Worm (Caenorhabditis elegans) whole organism, young adult: Measurements from ENCODE around the gene C30G7.3.
A peak's percentile ranks its signal among the peaks of the same experiment; 100 is the strongest.

Source experiments
- B0035.1 ChIP-seq: sonication (generic microtip); optimal IDR thresholded peaks from 2 replicates; lab custom pipeline; 2016; ENCODE audit warnings: missing genetic modification characterization, mild to moderate bottlenecking, missing compliant biosample characterization, missing genotype, missing genetic modification reagents
- B0336.3 ChIP-seq: fragments of 200-800 bp; sonication (Bioruptor generic); IDR thresholded peaks from 2 replicates; pipeline ENCODE4 v1.3.6; 2022; ENCODE audit warnings: missing genetic modification characterization, missing compliant biosample characterization
- F22D6.2 ChIP-seq: sonication (generic microtip); optimal IDR thresholded peaks from 2 replicates; lab custom pipeline; 2016; ENCODE audit warnings: mild to moderate bottlenecking, missing genetic modification characterization, missing compliant biosample characterization
- F49E8.2 ChIP-seq: sonication (generic microtip); optimal IDR thresholded peaks from 3 replicates; lab custom pipeline; 2017; ENCODE audit warnings: missing genetic modification characterization, mild to moderate bottlenecking, missing compliant biosample characterization, antibody characterized with exemption, moderate library complexity; ENCODE audit not compliant: insufficient read depth
- F52B5.7 ChIP-seq: sonication (generic microtip); optimal IDR thresholded peaks from 2 replicates; lab custom pipeline; 2016; ENCODE audit warnings: mild to moderate bottlenecking, missing genetic modification characterization, missing compliant biosample characterization
- F55B11.4 ChIP-seq: sonication (generic microtip); optimal IDR thresholded peaks from 2 replicates; lab custom pipeline; 2016; ENCODE audit warnings: missing compliant biosample characterization, missing genetic modification characterization, borderline replicate concordance; ENCODE audit not compliant: insufficient read depth
- F57C9.4 ChIP-seq: sonication (generic microtip); optimal IDR thresholded peaks from 2 replicates; lab custom pipeline; 2017; ENCODE audit warnings: mild to moderate bottlenecking, missing genetic modification characterization, missing compliant biosample characterization
- K11D2.4 ChIP-seq: fragments of 200-800 bp; sonication (Bioruptor generic); IDR thresholded peaks from 2 replicates; pipeline ENCODE4 v1.3.6; 2022; ENCODE audit warnings: missing genetic modification reagents, missing genetic modification characterization, missing compliant biosample characterization
- K12H6.12 ChIP-seq: fragments of 200-800 bp; sonication (Bioruptor generic); optimal IDR thresholded peaks from 2 replicates; lab custom pipeline; 2018; ENCODE audit warnings: mild to moderate bottlenecking, missing genetic modification characterization, missing compliant biosample characterization
- T26A5.8 ChIP-seq: sonication (generic microtip); optimal IDR thresholded peaks from 2 replicates; lab custom pipeline; 2016; ENCODE audit warnings: missing genetic modification characterization, missing compliant biosample characterization
- Y56A3A.18 ChIP-seq: fragments of 200-800 bp; sonication (Bioruptor generic); IDR thresholded peaks from 2 replicates; pipeline ENCODE4 v1.3.6; 2022; ENCODE audit warnings: missing genetic modification reagents, missing genetic modification characterization, missing compliant biosample characterization
- atf-7 ChIP-seq: sonication (generic microtip); optimal IDR thresholded peaks from 2 replicates; lab custom pipeline; 2017; ENCODE audit warnings: mild to moderate bottlenecking, missing genetic modification characterization, missing compliant biosample characterization
- attf-3 ChIP-seq: fragments of 200-800 bp; sonication (Bioruptor generic); conservative IDR thresholded peaks from 2 replicates; pipeline ENCODE4 v1.3.6; 2022; ENCODE audit warnings: missing genetic modification reagents, missing genetic modification characterization, missing compliant biosample characterization
- ccch-3 ChIP-seq: fragments of 200-800 bp; sonication (Bioruptor generic); optimal IDR thresholded peaks from 2 replicates; lab custom pipeline; 2018; ENCODE audit warnings: mild to moderate bottlenecking, missing genetic modification characterization, missing compliant biosample characterization
- ceh-100 ChIP-seq: fragments of 200-800 bp; sonication (Bioruptor generic); IDR thresholded peaks from 2 replicates; pipeline ENCODE4 v1.3.6; 2022; ENCODE audit warnings: missing genetic modification reagents, missing genetic modification characterization, missing compliant biosample characterization
- ceh-27 ChIP-seq: fragments of 200-800 bp; sonication (Bioruptor generic); optimal IDR thresholded peaks from 2 replicates; lab custom pipeline; 2018; ENCODE audit warnings: mild to moderate bottlenecking, missing genetic modification characterization, moderate library complexity, missing compliant biosample characterization
- ceh-58 ChIP-seq: fragments of 200-800 bp; sonication (Bioruptor generic); IDR thresholded peaks from 2 replicates; pipeline ENCODE4 v1.3.6; 2022; ENCODE audit warnings: missing genetic modification characterization, missing compliant biosample characterization
- egl-44 ChIP-seq: fragments of 200-800 bp; sonication (Bioruptor generic); IDR thresholded peaks from 2 replicates; pipeline ENCODE4 v1.3.6; 2022; ENCODE audit warnings: missing genetic modification reagents, missing genetic modification characterization, missing compliant biosample characterization
- ets-4 ChIP-seq: fragments of 200-800 bp; sonication (Bioruptor generic); optimal IDR thresholded peaks from 2 replicates; lab custom pipeline; 2018; ENCODE audit warnings: mild to moderate bottlenecking, missing genetic modification characterization, missing compliant biosample characterization
- fkh-3 ChIP-seq: sonication (generic microtip); optimal IDR thresholded peaks from 2 replicates; lab custom pipeline; 2016; ENCODE audit warnings: mild to moderate bottlenecking, missing genetic modification characterization, missing compliant biosample characterization
- gei-17 ChIP-seq: fragments of 200-800 bp; sonication (Bioruptor generic); optimal IDR thresholded peaks from 2 replicates; lab custom pipeline; 2018; ENCODE audit warnings: mild to moderate bottlenecking, missing genetic modification characterization, missing compliant biosample characterization
- hlh-26 ChIP-seq: fragments of 200-800 bp; sonication (Bioruptor generic); conservative IDR thresholded peaks from 2 replicates; pipeline ENCODE4 v1.3.6; 2022; ENCODE audit warnings: missing genetic modification reagents, missing genetic modification characterization, missing compliant biosample characterization
- hmg-20 ChIP-seq: fragments of 200-800 bp; sonication (Bioruptor generic); IDR thresholded peaks from 2 replicates; pipeline ENCODE4 v1.3.6; 2022; ENCODE audit warnings: missing genetic modification reagents, missing genetic modification characterization, missing compliant biosample characterization
- hsf-1 ChIP-seq: fragments of 200-800 bp; sonication (Bioruptor generic); IDR thresholded peaks from 2 replicates; pipeline ENCODE4 v1.3.6; 2022; ENCODE audit warnings: missing genetic modification reagents, missing genetic modification characterization, missing compliant biosample characterization
- lin-35 ChIP-seq, 3 experiments: fragments of 150-350 bp in 2 of 3; sonication (generic microtip) in 1 of 3; optimal IDR thresholded peaks; 2 replicates each; lab custom pipeline; 2014 to 2018; ENCODE audit warnings: missing biosample characterization in 3 of 3, missing genetic modification characterization in 3 of 3, missing genetic modification reagents in 3 of 3
- lin-40 ChIP-seq: sonication (generic microtip); optimal IDR thresholded peaks from 2 replicates; lab custom pipeline; 2016; ENCODE audit warnings: missing genetic modification characterization, mild to moderate bottlenecking, missing compliant biosample characterization, missing genotype, missing genetic modification reagents
- lin-54 ChIP-seq: fragments of 200-800 bp; sonication (Bioruptor generic); optimal IDR thresholded peaks from 2 replicates; lab custom pipeline; 2018; ENCODE audit warnings: mild to moderate bottlenecking, missing genetic modification characterization, missing compliant biosample characterization
- lir-1 ChIP-seq: fragments of 200-800 bp; sonication (Bioruptor generic); conservative IDR thresholded peaks from 2 replicates; pipeline ENCODE4 v1.3.6; 2022; ENCODE audit warnings: missing genetic modification reagents, missing genetic modification characterization, missing compliant biosample characterization
- lsl-1 ChIP-seq: fragments of 200-800 bp; sonication (Bioruptor generic); optimal IDR thresholded peaks from 2 replicates; lab custom pipeline; 2018; ENCODE audit warnings: mild to moderate bottlenecking, missing genetic modification characterization, moderate library complexity, missing compliant biosample characterization
- mes-4 ChIP-seq: sonication (generic microtip); optimal IDR thresholded peaks from 2 replicates; lab custom pipeline; 2016; ENCODE audit warnings: missing genotype, missing genetic modification characterization, missing compliant biosample characterization
- mxl-1 ChIP-seq: sonication (generic microtip); optimal IDR thresholded peaks from 2 replicates; lab custom pipeline; 2016; ENCODE audit warnings: missing genetic modification characterization, missing compliant biosample characterization
- nfya-1 ChIP-seq: sonication (generic microtip); optimal IDR thresholded peaks from 2 replicates; lab custom pipeline; 2017; ENCODE audit warnings: antibody characterized with exemption, missing compliant biosample characterization, missing genetic modification characterization, borderline replicate concordance; ENCODE audit not compliant: insufficient read depth
- nhr-27 ChIP-seq: fragments of 200-800 bp; sonication (Bioruptor generic); optimal IDR thresholded peaks from 2 replicates; lab custom pipeline; 2018; ENCODE audit warnings: mild to moderate bottlenecking, missing genetic modification characterization, moderate library complexity, missing compliant biosample characterization
- nhr-80 ChIP-seq: sonication (generic microtip); optimal IDR thresholded peaks from 2 replicates; lab custom pipeline; 2016; ENCODE audit warnings: missing genetic modification characterization, missing compliant biosample characterization
- nhr-90 ChIP-seq: sonication (generic microtip); optimal IDR thresholded peaks from 2 replicates; lab custom pipeline; 2016; ENCODE audit warnings: missing genotype, mild to moderate bottlenecking, missing genetic modification characterization, missing compliant biosample characterization
- pha-4 ChIP-seq: fragments of 150-350 bp; sonication (generic microtip); optimal IDR thresholded peaks from 2 replicates; lab custom pipeline; 2014; ENCODE audit warnings: missing biosample characterization, missing genetic modification reagents, missing genetic modification characterization
- rec-8 ChIP-seq, 2 experiments: sonication (generic microtip); optimal IDR thresholded peaks; 2 replicates each; lab custom pipeline; 2016; ENCODE audit warnings: mild to moderate bottlenecking in 2 of 2, missing genetic modification characterization in 2 of 2, missing genetic modification reagents in 2 of 2, missing genotype in 2 of 2, missing biosample characterization in 1 of 2, missing compliant biosample characterization in 1 of 2, moderate library complexity in 1 of 2
- snpc-1.3 ChIP-seq: sonication (generic microtip); optimal IDR thresholded peaks from 2 replicates; lab custom pipeline; 2017; ENCODE audit warnings: missing genetic modification characterization, mild to moderate bottlenecking, missing compliant biosample characterization, antibody characterized with exemption, moderate library complexity, missing genotype, missing genetic modification reagents; ENCODE audit not compliant: insufficient read depth
- snpc-3.4 ChIP-seq: sonication (generic microtip); optimal IDR thresholded peaks from 2 replicates; lab custom pipeline; 2017; ENCODE audit warnings: missing genetic modification characterization, mild to moderate bottlenecking, missing compliant biosample characterization, antibody characterized with exemption, moderate library complexity, missing genotype, missing genetic modification reagents
- somi-1 ChIP-seq: fragments of 200-800 bp; sonication (Bioruptor generic); optimal IDR thresholded peaks from 2 replicates; lab custom pipeline; 2018; ENCODE audit warnings: mild to moderate bottlenecking, missing genetic modification characterization, missing compliant biosample characterization
- sptf-2 ChIP-seq: fragments of 200-800 bp; sonication (Bioruptor generic); optimal IDR thresholded peaks from 2 replicates; lab custom pipeline; 2018; ENCODE audit warnings: mild to moderate bottlenecking, missing genetic modification characterization, missing compliant biosample characterization
- tbp1 ChIP-seq: fragments of 200-800 bp; sonication (Bioruptor generic); optimal IDR thresholded peaks from 2 replicates; lab custom pipeline; 2018; ENCODE audit warnings: mild to moderate bottlenecking, missing genetic modification characterization, missing compliant biosample characterization
- unc-130 ChIP-seq: sonication (generic microtip); optimal IDR thresholded peaks from 2 replicates; lab custom pipeline; 2016; ENCODE audit warnings: missing genetic modification reagents, missing genetic modification characterization, missing compliant biosample characterization
- xnd-1 ChIP-seq: sonication (generic microtip); optimal IDR thresholded peaks from 2 replicates; lab custom pipeline; 2016; ENCODE audit warnings: missing genotype, missing genetic modification reagents, missing genetic modification characterization, missing compliant biosample characterization
- zfh-2 ChIP-seq: fragments of 200-800 bp; sonication (Bioruptor generic); conservative IDR thresholded peaks from 2 replicates; pipeline ENCODE4 v1.3.6; 2022; ENCODE audit warnings: missing genetic modification reagents, missing genetic modification characterization, missing compliant biosample characterization
- ztf-26 ChIP-seq: sonication (generic microtip); optimal IDR thresholded peaks from 2 replicates; lab custom pipeline; 2017; ENCODE audit warnings: missing genetic modification characterization, missing compliant biosample characterization
- ztf-3 ChIP-seq: fragments of 200-800 bp; sonication (Bioruptor generic); optimal IDR thresholded peaks from 2 replicates; lab custom pipeline; 2018; ENCODE audit warnings: mild to moderate bottlenecking, missing genetic modification characterization, missing compliant biosample characterization
- ztf-6 ChIP-seq: fragments of 200-800 bp; sonication (Bioruptor generic); IDR thresholded peaks from 2 replicates; pipeline ENCODE4 v1.3.6; 2022; ENCODE audit warnings: missing genetic modification reagents, missing genetic modification characterization, missing compliant biosample characterization

C30G7.3 gene

ce11 chrV:14992627-14993117, 47.2 kb upstream of the C30G7.3 start, which contains the start of gene T01C3.3 (continued):
- TF ChIP-seq ccch-3 (GFP tag; lab: Kevin White, UChicago) (no peak), nhr-80 (tag; lab: Kevin White, UChicago) (no peak), attf-3 (GFP tag; lab: Robert Waterston, UW) (peak; percentile 60), unc-130 (GFP tag; lab: Kevin White, UChicago) (peak; percentile 17), ztf-3 (no peak), F22D6.2 (tag; lab: Kevin White, UChicago) (no peak), lin-54 (GFP tag; lab: Kevin White, UChicago) (peak; percentile 52), nhr-27 (tag; lab: Kevin White, UChicago) (no peak), ceh-100 (GFP tag; lab: Robert Waterston, UW) (0 out of 2 replicates have a peak, but pooled peaks have one; percentile 32), K12H6.12 (tag; lab: Kevin White, UChicago) (no peak), somi-1 (GFP tag; lab: Kevin White, UChicago) (no peak), lin-40 (tag; lab: Kevin White, UChicago) (no peak), sptf-2 (GFP tag; lab: Kevin White, UChicago) (no peak), F49E8.2 (peak; percentile 42), snpc-3.4 (tag; lab: Kevin White, UChicago) (peak; percentile 72), hmg-20 (GFP tag; lab: Robert Waterston, UW) (no peak), ets-4 (no peak), B0336.3 (GFP tag; lab: Robert Waterston, UW) (no peak), mes-4 (tag; lab: Kevin White, UChicago) (no peak), nfya-1 (tag; lab: Kevin White, UChicago) (no peak), Y56A3A.18 (GFP tag; lab: Robert Waterston, UW) (no peak), hsf-1 (GFP tag; lab: Robert Waterston, UW) (peak; percentile 86), lir-1 (GFP tag; lab: Robert Waterston, UW) (no peak), hlh-26 (no peak), gei-17 (GFP tag; lab: Kevin White, UChicago) (no peak), egl-44 (no peak), zfh-2 (GFP tag; lab: Robert Waterston, UW) (no peak), lin-35 (GFP tag; optimal IDR thresholded peaks at IDR 0.05; lab: Kevin White, UChicago) (peak in 1 of 3 experiments; percentile 59), atf-7 (tag; lab: Kevin White, UChicago) (no peak), F52B5.7 (tag; lab: Kevin White, UChicago) (no peak), tbp1 (GFP tag; lab: Kevin White, UChicago) (peak; percentile 32), ztf-26 (no peak), xnd-1 (tag; lab: Kevin White, UChicago) (peak; percentile 91), mxl-1 (no peak), B0035.1 (no peak), T26A5.8 (tag; lab: Kevin White, UChicago) (no peak), K11D2.4 (GFP tag; lab: Robert Waterston, UW) (no peak), snpc-1.3 (tag; lab: Kevin White, UChicago) (peak; percentile 13), pha-4 (tag; lab: Kevin White, UChicago) (no peak), F57C9.4 (tag; lab: Kevin White, UChicago) (no peak), ztf-6 (no peak), F55B11.4 (tag; lab: Kevin White, UChicago) (no peak), lsl-1 (GFP tag; lab: Kevin White, UChicago) (peak; percentile 91), fkh-3 (tag; lab: Kevin White, UChicago) (no peak), rec-8 (tag; optimal IDR thresholded peaks at IDR 0.05; lab: Kevin White, UChicago) (no peak), ceh-58 (GFP tag; lab: Robert Waterston, UW) (no peak), nhr-90 (tag; lab: Kevin White, UChicago) (no peak), ceh-27 (GFP tag; lab: Kevin White, UChicago) (no peak)
